Worm (Caenorhabditis elegans) whole organism, young adult: ENCODE data around the gene M116.5.

Source experiments
- B0261.1 ChIP-seq: sonication (generic microtip); optimal IDR thresholded peaks from 2 replicates; lab custom pipeline; 2016; ENCODE audit warnings: mild to moderate bottlenecking, missing genetic modification characterization, moderate library complexity, missing compliant biosample characterization
- C06A6.2 ChIP-seq: fragments of 200-800 bp; sonication (Bioruptor generic); conservative IDR thresholded peaks from 2 replicates; pipeline ENCODE4 v1.3.6; 2022; ENCODE audit warnings: missing genetic modification characterization, missing compliant biosample characterization
- F10E7.11 ChIP-seq: sonication (generic microtip); optimal IDR thresholded peaks from 2 replicates; lab custom pipeline; 2017; ENCODE audit warnings: mild to moderate bottlenecking, missing genetic modification characterization, moderate library complexity, missing compliant biosample characterization
- F52B5.7 ChIP-seq: sonication (generic microtip); optimal IDR thresholded peaks from 2 replicates; lab custom pipeline; 2016; ENCODE audit warnings: mild to moderate bottlenecking, missing genetic modification characterization, missing compliant biosample characterization
- K11D2.4 ChIP-seq: fragments of 200-800 bp; sonication (Bioruptor generic); IDR thresholded peaks from 2 replicates; pipeline ENCODE4 v1.3.6; 2022; ENCODE audit warnings: missing genetic modification reagents, missing genetic modification characterization, missing compliant biosample characterization
- K12H6.12 ChIP-seq: fragments of 200-800 bp; sonication (Bioruptor generic); optimal IDR thresholded peaks from 2 replicates; lab custom pipeline; 2018; ENCODE audit warnings: mild to moderate bottlenecking, missing genetic modification characterization, missing compliant biosample characterization
- ZK185.1 ChIP-seq: sonication (generic microtip); optimal IDR thresholded peaks from 2 replicates; lab custom pipeline; 2016; ENCODE audit warnings: mild to moderate bottlenecking, missing genetic modification characterization, missing compliant biosample characterization; ENCODE audit not compliant: poor library complexity, severe bottlenecking
- akir-1 ChIP-seq: fragments of 200-800 bp; sonication (Bioruptor generic); optimal IDR thresholded peaks from 2 replicates; lab custom pipeline; 2018; ENCODE audit warnings: mild to moderate bottlenecking, missing genetic modification characterization, moderate library complexity, missing compliant biosample characterization
- ama-1 ChIP-seq, 3 experiments: fragments of 150-350 bp in 1 of 3; sonication (generic microtip) in 2 of 3; optimal IDR thresholded peaks; 2 replicates each; lab custom pipeline; 2014 to 2018; ENCODE audit warnings: missing biosample characterization in 2 of 3, missing genetic modification characterization in 2 of 3, missing genetic modification reagents in 2 of 3
- aptf-3 ChIP-seq: fragments of 200-800 bp; sonication (Bioruptor generic); IDR thresholded peaks from 2 replicates; pipeline ENCODE4 v1.3.6; 2022; ENCODE audit warnings: missing genetic modification characterization, missing compliant biosample characterization
- atf-7 ChIP-seq: sonication (generic microtip); optimal IDR thresholded peaks from 2 replicates; lab custom pipeline; 2017; ENCODE audit warnings: mild to moderate bottlenecking, missing genetic modification characterization, missing compliant biosample characterization
- attf-3 ChIP-seq: fragments of 200-800 bp; sonication (Bioruptor generic); conservative IDR thresholded peaks from 2 replicates; pipeline ENCODE4 v1.3.6; 2022; ENCODE audit warnings: missing genetic modification reagents, missing genetic modification characterization, missing compliant biosample characterization
- cebp-2 ChIP-seq: fragments of 200-800 bp; sonication (Bioruptor generic); IDR thresholded peaks from 2 replicates; pipeline ENCODE4 v1.3.6; 2022; ENCODE audit warnings: missing genetic modification characterization, missing compliant biosample characterization
- ceh-40 ChIP-seq: fragments of 200-800 bp; sonication (Bioruptor generic); IDR thresholded peaks from 2 replicates; pipeline ENCODE4 v1.3.6; 2022; ENCODE audit warnings: missing genetic modification characterization, missing compliant biosample characterization
- efl-1 ChIP-seq: fragments of 150-350 bp; optimal IDR thresholded peaks from 2 replicates; lab custom pipeline; 2014; ENCODE audit warnings: missing biosample characterization, missing genetic modification reagents, missing genetic modification characterization
- egl-18 ChIP-seq: fragments of 200-800 bp; sonication (Bioruptor generic); IDR thresholded peaks from 2 replicates; pipeline ENCODE4 v1.3.6; 2022; ENCODE audit warnings: missing genetic modification reagents, missing genetic modification characterization, missing compliant biosample characterization
- egl-44 ChIP-seq: fragments of 200-800 bp; sonication (Bioruptor generic); IDR thresholded peaks from 2 replicates; pipeline ENCODE4 v1.3.6; 2022; ENCODE audit warnings: missing genetic modification reagents, missing genetic modification characterization, missing compliant biosample characterization
- gei-17 ChIP-seq: fragments of 200-800 bp; sonication (Bioruptor generic); optimal IDR thresholded peaks from 2 replicates; lab custom pipeline; 2018; ENCODE audit warnings: mild to moderate bottlenecking, missing genetic modification characterization, missing compliant biosample characterization
- him-1 ChIP-seq: sonication (generic microtip); optimal IDR thresholded peaks from 2 replicates; lab custom pipeline; 2016; ENCODE audit warnings: missing genotype, missing genetic modification reagents, missing genetic modification characterization, missing compliant biosample characterization
- hmg-20 ChIP-seq: fragments of 200-800 bp; sonication (Bioruptor generic); IDR thresholded peaks from 2 replicates; pipeline ENCODE4 v1.3.6; 2022; ENCODE audit warnings: missing genetic modification reagents, missing genetic modification characterization, missing compliant biosample characterization
- hsf-1 ChIP-seq: fragments of 200-800 bp; sonication (Bioruptor generic); IDR thresholded peaks from 2 replicates; pipeline ENCODE4 v1.3.6; 2022; ENCODE audit warnings: missing genetic modification reagents, missing genetic modification characterization, missing compliant biosample characterization
- lag-1 ChIP-seq: fragments of 200-800 bp; sonication (Bioruptor generic); IDR thresholded peaks from 2 replicates; pipeline ENCODE4 v1.3.6; 2022; ENCODE audit warnings: missing genetic modification reagents, missing genetic modification characterization, missing compliant biosample characterization
- let-607 ChIP-seq, 2 experiments: fragments of 200-800 bp in 1 of 2; sonication (Bioruptor generic) in 1 of 2; sonication (generic microtip) in 1 of 2; optimal IDR thresholded peaks; 2 replicates each; lab custom pipeline; 2016 to 2018; ENCODE audit warnings: mild to moderate bottlenecking in 2 of 2, missing compliant biosample characterization in 2 of 2, missing genetic modification characterization in 2 of 2, moderate library complexity in 2 of 2, missing genotype in 1 of 2
- lin-54 ChIP-seq: fragments of 200-800 bp; sonication (Bioruptor generic); optimal IDR thresholded peaks from 2 replicates; lab custom pipeline; 2018; ENCODE audit warnings: mild to moderate bottlenecking, missing genetic modification characterization, missing compliant biosample characterization
- madf-10 ChIP-seq: sonication (generic microtip); optimal IDR thresholded peaks from 2 replicates; lab custom pipeline; 2016; ENCODE audit warnings: mild to moderate bottlenecking, missing genetic modification characterization, missing compliant biosample characterization
- madf-6 ChIP-seq: fragments of 200-800 bp; sonication (Bioruptor generic); IDR thresholded peaks from 2 replicates; pipeline ENCODE4 v1.3.6; 2022; ENCODE audit warnings: missing genetic modification reagents, missing genetic modification characterization, missing compliant biosample characterization
- mcd-1 ChIP-seq: fragments of 200-800 bp; sonication (Bioruptor generic); IDR thresholded peaks from 2 replicates; pipeline ENCODE4 v1.3.6; 2022; ENCODE audit warnings: missing genetic modification reagents, missing genetic modification characterization, missing compliant biosample characterization
- mel-28 ChIP-seq: sonication (generic microtip); optimal IDR thresholded peaks from 2 replicates; lab custom pipeline; 2016; ENCODE audit warnings: borderline replicate concordance, mild to moderate bottlenecking, missing genetic modification characterization, missing compliant biosample characterization
- nfya-1 ChIP-seq: sonication (generic microtip); optimal IDR thresholded peaks from 2 replicates; lab custom pipeline; 2017; ENCODE audit warnings: antibody characterized with exemption, missing compliant biosample characterization, missing genetic modification characterization, borderline replicate concordance; ENCODE audit not compliant: insufficient read depth
- nhr-120 ChIP-seq: fragments of 200-800 bp; sonication (Bioruptor generic); IDR thresholded peaks from 2 replicates; pipeline ENCODE4 v1.3.6; 2022; ENCODE audit warnings: missing genetic modification characterization, missing compliant biosample characterization
- nhr-179 ChIP-seq: sonication (generic microtip); optimal IDR thresholded peaks from 2 replicates; lab custom pipeline; 2016; ENCODE audit warnings: mild to moderate bottlenecking, missing genetic modification characterization, missing compliant biosample characterization
- nhr-27 ChIP-seq: fragments of 200-800 bp; sonication (Bioruptor generic); optimal IDR thresholded peaks from 2 replicates; lab custom pipeline; 2018; ENCODE audit warnings: mild to moderate bottlenecking, missing genetic modification characterization, moderate library complexity, missing compliant biosample characterization
- rcor-1 ChIP-seq: fragments of 200-800 bp; sonication (Bioruptor generic); IDR thresholded peaks from 2 replicates; pipeline ENCODE4 v1.3.6; 2022; ENCODE audit warnings: missing genetic modification reagents, missing genetic modification characterization, missing compliant biosample characterization
- rec-8 ChIP-seq, 2 experiments: sonication (generic microtip); optimal IDR thresholded peaks; 2 replicates each; lab custom pipeline; 2016; ENCODE audit warnings: mild to moderate bottlenecking in 2 of 2, missing genetic modification characterization in 2 of 2, missing genetic modification reagents in 2 of 2, missing genotype in 2 of 2, missing biosample characterization in 1 of 2, missing compliant biosample characterization in 1 of 2, moderate library complexity in 1 of 2
- sdz-38 ChIP-seq: sonication (generic microtip); optimal IDR thresholded peaks from 2 replicates; lab custom pipeline; 2016; ENCODE audit warnings: missing genotype, missing genetic modification characterization, missing compliant biosample characterization
- snpc-3.4 ChIP-seq: sonication (generic microtip); optimal IDR thresholded peaks from 2 replicates; lab custom pipeline; 2017; ENCODE audit warnings: missing genetic modification characterization, mild to moderate bottlenecking, missing compliant biosample characterization, antibody characterized with exemption, moderate library complexity, missing genotype, missing genetic modification reagents
- sptf-2 ChIP-seq: fragments of 200-800 bp; sonication (Bioruptor generic); optimal IDR thresholded peaks from 2 replicates; lab custom pipeline; 2018; ENCODE audit warnings: mild to moderate bottlenecking, missing genetic modification characterization, missing compliant biosample characterization
- tbx-9 ChIP-seq: sonication (generic microtip); optimal IDR thresholded peaks from 2 replicates; lab custom pipeline; 2016; ENCODE audit warnings: borderline replicate concordance, missing genetic modification characterization, inconsistent platforms, missing compliant biosample characterization
- tlf-1 ChIP-seq: fragments of 200-800 bp; sonication (Bioruptor generic); optimal IDR thresholded peaks from 2 replicates; lab custom pipeline; 2018; ENCODE audit warnings: mild to moderate bottlenecking, missing genetic modification characterization, missing compliant biosample characterization
- zfh-2 ChIP-seq: fragments of 200-800 bp; sonication (Bioruptor generic); conservative IDR thresholded peaks from 2 replicates; pipeline ENCODE4 v1.3.6; 2022; ENCODE audit warnings: missing genetic modification reagents, missing genetic modification characterization, missing compliant biosample characterization
- ztf-18 ChIP-seq: sonication (generic microtip); optimal IDR thresholded peaks from 2 replicates; lab custom pipeline; 2016; ENCODE audit warnings: missing genotype, mild to moderate bottlenecking, missing genetic modification characterization, missing compliant biosample characterization
- ztf-22 ChIP-seq: fragments of 200-800 bp; sonication (Bioruptor generic); optimal IDR thresholded peaks from 2 replicates; lab custom pipeline; 2018; ENCODE audit warnings: mild to moderate bottlenecking, missing genetic modification characterization, moderate library complexity, missing compliant biosample characterization
- ztf-25 ChIP-seq: fragments of 200-800 bp; sonication (Bioruptor generic); IDR thresholded peaks from 2 replicates; pipeline ENCODE4 v1.3.6; 2022; ENCODE audit warnings: missing genetic modification reagents, missing genetic modification characterization, missing compliant biosample characterization
- ztf-3 ChIP-seq: fragments of 200-800 bp; sonication (Bioruptor generic); optimal IDR thresholded peaks from 2 replicates; lab custom pipeline; 2018; ENCODE audit warnings: mild to moderate bottlenecking, missing genetic modification characterization, missing compliant biosample characterization
- ztf-6 ChIP-seq: fragments of 200-800 bp; sonication (Bioruptor generic); IDR thresholded peaks from 2 replicates; pipeline ENCODE4 v1.3.6; 2022; ENCODE audit warnings: missing genetic modification reagents, missing genetic modification characterization, missing compliant biosample characterization

M116.5 gene

ce11 chrIV:8375381-8375780 is 45.5 kb downstream of the M116.5 start (continued):
- TF ChIP-seq atf-7 (tag; lab: Kevin White, UChicago): peak; percentile 31
- no peak for TF ChIP-seq nhr-179 (tag; lab: Kevin White, UChicago)
- no peak for TF ChIP-seq C06A6.2 (GFP tag; lab: Robert Waterston, UW)
- TF ChIP-seq him-1: peak; percentile 88
- no peak for TF ChIP-seq ztf-22 (GFP tag; lab: Kevin White, UChicago)
- TF ChIP-seq mel-28 (tag; lab: Kevin White, UChicago): no peak
- no peak for TF ChIP-seq tbx-9 (tag; lab: Kevin White, UChicago)
- TF ChIP-seq nhr-27 (tag; lab: Kevin White, UChicago): peak; percentile 21
- TF ChIP-seq lag-1: no peak
- no peak for TF ChIP-seq ztf-3 (GFP tag; lab: Kevin White, UChicago)
- TF ChIP-seq nfya-1: no peak
- TF ChIP-seq hsf-1 (GFP tag; lab: Robert Waterston, UW): no peak
- 0 out of 2 replicates have a peak, but pooled peaks have one; percentile 37 for TF ChIP-seq hmg-20 (GFP tag; lab: Robert Waterston, UW)
- peak; percentile 33; the same call in 1 of the 2 replicates for TF ChIP-seq K11D2.4 (GFP tag; lab: Robert Waterston, UW)
- peak; percentile 67; the same call in 1 of the 2 replicates for TF ChIP-seq egl-44 (GFP tag; lab: Robert Waterston, UW)
- no peak for TF ChIP-seq F10E7.11 (tag; lab: Kevin White, UChicago)
- peak; percentile 9 for TF ChIP-seq K12H6.12 (tag; lab: Kevin White, UChicago)
- no peak for TF ChIP-seq egl-18 (GFP tag; lab: Robert Waterston, UW)
- peak; percentile 72 for TF ChIP-seq ztf-18 (tag; lab: Kevin White, UChicago)
- TF ChIP-seq ama-1 (optimal IDR thresholded peaks at IDR 0.05; lab: Kevin White, UChicago): peak; percentile 23
- peak; percentile 46 to 65 for TF ChIP-seq ama-1 (GFP tag; optimal IDR thresholded peaks at IDR 0.05; lab: Kevin White, UChicago)
- TF ChIP-seq sdz-38 (tag; lab: Kevin White, UChicago): no peak
- no peak for TF ChIP-seq akir-1
- TF ChIP-seq madf-10 (tag; lab: Kevin White, UChicago): peak; percentile 56
- no peak for TF ChIP-seq gei-17 (GFP tag; lab: Kevin White, UChicago)
- 0 out of 2 replicates have a peak, but pooled peaks have one; percentile 36 for TF ChIP-seq aptf-3
- TF ChIP-seq F52B5.7 (tag; lab: Kevin White, UChicago): peak; percentile 74
- 0 out of 2 replicates have a peak, but pooled peaks have one; percentile 48 for TF ChIP-seq ztf-6 (GFP tag; lab: Robert Waterston, UW)
- TF ChIP-seq rec-8 (tag; optimal IDR thresholded peaks at IDR 0.05; lab: Kevin White, UChicago): peak; percentile 51 to 76
- peak; percentile 49 for TF ChIP-seq sptf-2 (GFP tag; lab: Kevin White, UChicago)
- peak in 1 of 2 experiments; percentile 50 for TF ChIP-seq let-607 (tag; optimal IDR thresholded peaks at IDR 0.05; lab: Kevin White, UChicago)
- TF ChIP-seq madf-6 (GFP tag; lab: Robert Waterston, UW): peak; percentile 58; the same call in 1 of the 2 replicates
- no peak for TF ChIP-seq zfh-2
- TF ChIP-seq lin-54 (GFP tag; lab: Kevin White, UChicago): peak; percentile 63
- TF ChIP-seq B0261.1 (tag; lab: Kevin White, UChicago): peak; percentile 77
- peak; percentile 85 for TF ChIP-seq ZK185.1 (tag; lab: Kevin White, UChicago)
- TF ChIP-seq ztf-25 (GFP tag; lab: Robert Waterston, UW): peak; percentile 44; the same call in 1 of the 2 replicates
- TF ChIP-seq efl-1 (GFP tag; lab: Kevin White, UChicago): peak; percentile 18
- peak; percentile 24 for TF ChIP-seq tlf-1 (GFP tag; lab: Kevin White, UChicago)
- no peak for TF ChIP-seq ceh-40
- TF ChIP-seq nhr-120 (GFP tag; lab: Robert Waterston, UW): no peak
- peak; percentile 67 for TF ChIP-seq attf-3 (GFP tag; lab: Robert Waterston, UW)
- peak; percentile 71 for TF ChIP-seq rcor-1 (GFP tag; lab: Robert Waterston, UW)
- TF ChIP-seq cebp-2: no peak
- TF ChIP-seq mcd-1: peak; percentile 59; the same call in 1 of the 2 replicates
- peak; percentile 82 for TF ChIP-seq snpc-3.4 (tag; lab: Kevin White, UChicago)
